Fruit fly (Drosophila melanogaster) whole organism, embryonic: ENCODE results near the gene CG31777.

Source experiments
- CG14710 ChIP-seq: fragments of 200-800 bp; sonication (Bioruptor generic); optimal IDR thresholded peaks from 3 replicates; lab custom pipeline; 2019; ENCODE audit warnings: missing biosample characterization, mild to moderate bottlenecking, missing genetic modification characterization, moderate library complexity
- Eip74EF ChIP-seq, 2 experiments: fragments of 200-800 bp in 1 of 2; fragments of >200 bp in 1 of 2; sonication (Bioruptor generic) in 1 of 2; optimal IDR thresholded peaks; 2 replicates each; lab custom pipeline; 2017 to 2019; ENCODE audit warnings: missing biosample characterization in 2 of 2, missing genetic modification characterization in 2 of 2, mild to moderate bottlenecking in 1 of 2, moderate library complexity in 1 of 2
- Usf ChIP-seq: fragments of 200-800 bp; sonication (Bioruptor generic); optimal IDR thresholded peaks from 2 replicates; lab custom pipeline; 2017; ENCODE audit warnings: missing genotype, missing biosample characterization, missing genetic modification characterization
- dimm ChIP-seq: fragments of 200-800 bp; sonication (Bioruptor generic); IDR thresholded peaks from 2 replicates; pipeline ENCODE4 v1.3.6; 2022; ENCODE audit warnings: missing biosample characterization, missing genetic modification characterization
- hth ChIP-seq: fragments of >200 bp; optimal IDR thresholded peaks from 2 replicates; lab custom pipeline; 2017; ENCODE audit warnings: inconsistent platforms
- lola ChIP-seq, 3 experiments: fragments of >200 bp in 2 of 3; fragments of 200-800 bp in 1 of 3; sonication (Bioruptor generic) in 1 of 3; optimal IDR thresholded peaks; 2 replicates each; lab custom pipeline; 2017 to 2019; ENCODE audit warnings: missing biosample characterization in 3 of 3, missing genetic modification characterization in 3 of 3, mild to moderate bottlenecking in 1 of 3, moderate library complexity in 1 of 3
- nau ChIP-seq: fragments of 200-800 bp; sonication (Bioruptor generic); optimal IDR thresholded peaks from 3 replicates; lab custom pipeline; 2017; ENCODE audit warnings: missing biosample characterization, mild to moderate bottlenecking, missing genetic modification characterization, missing genetic modification reagents
- seq ChIP-seq: fragments of 200-800 bp; sonication (Bioruptor generic); IDR thresholded peaks from 2 replicates; pipeline ENCODE4 v1.3.6; 2022; ENCODE audit warnings: missing biosample characterization, missing genetic modification characterization
- zf30C ChIP-seq: fragments of 200-800 bp; sonication (Bioruptor generic); optimal IDR thresholded peaks from 3 replicates; lab custom pipeline; 2018; ENCODE audit warnings: missing biosample characterization, mild to moderate bottlenecking, missing genetic modification characterization

dm6 chr2L:3670481-3670880 is 36.4 kb downstream of the CG31777 start, which contains the start of gene Sfp24Bc:
- no peak for TF ChIP-seq hth (lab: Kevin White, UChicago)
- TF ChIP-seq Usf (GFP tag; lab: Kevin White, UChicago): no peak
- no peak for TF ChIP-seq CG14710 (tag; lab: Kevin White, UChicago)
- no peak for TF ChIP-seq seq (GFP tag; lab: Robert Waterston, UW)
- no peak for TF ChIP-seq lola (GFP tag; optimal IDR thresholded peaks at IDR 0.05; lab: Kevin White, UChicago)
- no peak for TF ChIP-seq Eip74EF (GFP tag; optimal IDR thresholded peaks at IDR 0.05; lab: Kevin White, UChicago)
- TF ChIP-seq dimm (GFP tag; lab: Robert Waterston, UW): no peak
- TF ChIP-seq zf30C (GFP tag; lab: Kevin White, UChicago): no peak
- no peak for TF ChIP-seq nau (GFP tag; lab: Kevin White, UChicago)
